Worm (Caenorhabditis elegans): ENCODE data around the gene zip-10.

zip-10 gene

DNA sequence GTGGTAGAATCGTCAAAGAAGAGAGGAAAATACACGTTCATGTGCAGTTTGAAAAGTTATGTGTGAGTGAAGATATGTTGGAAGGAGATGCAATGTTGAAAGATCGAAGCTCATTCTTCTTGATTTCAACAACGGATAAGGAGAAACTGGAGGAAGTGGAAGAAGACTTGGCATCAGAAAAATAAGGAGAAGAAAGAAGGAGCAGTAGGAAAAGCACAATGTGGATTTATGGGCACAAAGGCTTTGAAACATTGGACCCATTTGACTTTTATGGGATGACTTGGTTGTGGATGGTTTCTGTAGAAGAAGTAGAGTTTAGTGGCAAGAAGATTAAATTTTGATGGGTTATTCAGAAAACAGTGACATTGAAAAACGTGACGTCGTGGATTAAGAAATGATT lies 30.5 kb downstream of the zip-10 start:
- no peak for TF ChIP-seq unc-62 (GFP tag; optimal IDR thresholded peaks at IDR 0.05)

DNA sequence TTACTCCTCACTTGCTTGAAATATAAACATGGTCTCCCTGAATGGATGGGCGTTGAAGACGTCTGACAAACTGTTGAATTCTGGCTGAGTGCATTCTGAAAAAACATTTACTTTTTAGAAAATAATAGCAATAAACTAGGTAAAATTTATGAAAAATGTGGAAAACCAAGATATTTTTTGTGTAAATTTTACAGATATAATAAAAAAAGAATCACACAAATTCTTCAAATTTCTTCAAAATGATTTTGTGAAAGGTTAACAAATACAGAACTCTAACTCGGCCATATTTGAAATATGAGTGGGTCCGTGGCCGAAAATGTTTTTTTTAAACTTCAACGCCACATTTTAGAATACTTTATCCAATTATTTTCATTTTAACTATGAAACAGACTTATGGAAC lies 32.4 kb downstream of the zip-10 start, which contains the start of gene glb-15:
glb-15 (minus strand) TSS at position 101 of the 400 bp plus-strand sequence.
- TF ChIP-seq unc-62 (GFP tag; optimal IDR thresholded peaks at IDR 0.05) = no peak

DNA sequence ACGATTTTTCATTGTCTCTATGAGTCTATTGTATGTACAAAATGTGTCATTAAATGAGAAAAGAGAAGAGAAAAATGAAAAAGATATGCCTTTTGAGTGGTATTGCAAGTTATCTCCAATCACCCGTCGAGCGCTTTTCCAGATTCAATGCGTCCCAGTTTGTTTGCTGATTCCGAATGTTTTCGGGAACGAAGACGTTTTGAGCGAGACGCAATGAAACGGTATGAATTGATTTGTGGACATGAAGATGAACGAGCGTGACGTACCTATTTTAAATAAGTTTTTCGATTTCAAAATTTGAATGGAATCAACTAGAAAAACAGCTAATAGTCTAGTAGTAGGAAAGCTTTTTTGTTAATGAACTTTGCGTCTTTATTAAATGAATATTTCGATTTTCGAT lies 33.7 kb downstream of the zip-10 start:
- TF ChIP-seq unc-62 (GFP tag; optimal IDR thresholded peaks at IDR 0.05) = no peak

DNA sequence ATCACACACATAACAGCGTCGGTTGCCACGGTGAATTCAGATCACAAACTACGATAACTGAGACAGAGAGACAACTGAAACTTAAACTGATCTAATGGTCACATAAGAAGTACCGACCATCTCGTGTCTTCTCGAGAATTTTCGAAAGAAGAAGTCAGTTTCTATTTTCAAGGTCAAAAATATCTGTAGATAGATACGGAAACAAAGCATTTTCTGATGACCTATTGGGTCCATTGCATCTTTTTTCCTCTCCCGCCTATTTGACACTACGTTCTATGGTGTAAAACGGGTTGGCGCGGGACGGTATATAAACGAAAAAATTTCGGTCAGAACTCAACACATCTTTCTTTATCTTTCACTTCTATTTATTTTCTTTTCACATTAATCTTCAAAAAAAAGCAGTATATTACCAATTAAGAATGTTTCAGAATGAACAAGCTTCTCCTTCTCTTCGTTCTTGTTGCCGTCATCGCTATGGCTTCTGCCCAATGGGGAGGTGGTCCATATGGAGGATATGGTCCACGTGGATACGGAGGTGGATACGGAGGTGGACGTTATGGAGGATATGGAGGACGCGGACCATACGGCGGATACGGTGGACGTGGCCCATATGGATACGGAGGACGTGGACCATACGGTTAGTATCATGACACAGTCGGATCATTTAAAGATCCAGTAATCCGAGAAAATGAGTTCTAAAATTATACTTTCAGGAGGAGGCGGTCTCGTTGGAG lies 34.4 kb downstream of the zip-10 start, which contains the start of gene nlp-24:
nlp-24 (plus strand) TSS at position 429 of the 734 bp plus-strand sequence.
- TF ChIP-seq unc-62 (GFP tag; optimal IDR thresholded peaks at IDR 0.05) = peak; percentile 11

DNA sequence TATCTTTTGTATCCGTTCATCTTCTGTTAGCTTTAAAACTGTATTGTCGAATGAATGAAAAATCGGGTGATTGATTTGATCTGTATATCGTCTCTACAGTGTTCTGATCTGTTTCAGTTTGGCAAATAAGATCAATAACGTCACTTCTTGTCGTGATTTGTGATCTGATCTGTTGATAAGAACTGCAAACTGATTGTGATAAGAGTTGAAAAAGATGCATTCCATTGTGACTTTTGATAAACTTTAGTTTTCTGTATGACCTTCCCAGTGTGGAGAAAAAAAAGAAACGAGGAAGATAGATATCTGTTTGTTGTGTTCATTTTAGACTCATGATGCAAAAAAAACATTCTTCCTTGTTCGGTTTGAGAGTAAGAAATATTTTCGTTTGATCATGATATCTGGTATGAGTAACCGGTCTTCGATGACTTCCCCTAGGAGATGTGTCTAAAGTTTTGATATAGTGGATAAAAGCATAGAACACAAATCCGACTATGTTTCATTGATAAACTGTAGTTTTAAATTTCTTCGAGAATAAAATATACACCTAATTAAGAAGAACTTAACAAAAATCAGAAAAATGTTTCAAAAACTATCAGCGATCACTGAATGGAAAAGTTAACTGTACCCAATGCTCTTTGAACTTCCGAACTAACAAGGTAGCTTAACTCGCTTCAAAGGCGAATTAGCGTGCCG lies 35.6 kb downstream of the zip-10 start:
- no peak for TF ChIP-seq unc-62 (GFP tag; optimal IDR thresholded peaks at IDR 0.05)

DNA sequence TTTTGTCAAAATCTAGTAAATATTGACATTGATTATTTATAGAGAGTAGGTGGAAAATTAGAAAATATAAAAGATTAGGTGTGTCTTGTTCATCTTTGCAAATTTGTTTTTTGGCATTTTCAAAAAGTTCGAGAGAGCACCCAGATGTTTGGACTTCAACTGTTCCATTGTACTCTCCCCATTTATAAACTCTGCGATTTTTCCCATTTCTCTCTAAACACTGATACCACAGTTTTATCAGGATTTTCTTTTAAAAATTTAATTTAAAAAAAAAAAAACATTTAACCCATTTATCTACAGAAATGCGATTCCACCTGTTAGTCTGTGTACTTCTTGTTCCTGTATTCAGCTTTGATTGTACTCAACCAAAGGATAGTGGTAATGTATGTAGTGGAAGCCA lies 37.6 kb downstream of the zip-10 start, which contains the start of gene tag-290:
tag-290 (plus strand) TSS at position 301 of the 400 bp plus-strand sequence.
- no peak for TF ChIP-seq unc-62 (GFP tag; optimal IDR thresholded peaks at IDR 0.05)

DNA sequence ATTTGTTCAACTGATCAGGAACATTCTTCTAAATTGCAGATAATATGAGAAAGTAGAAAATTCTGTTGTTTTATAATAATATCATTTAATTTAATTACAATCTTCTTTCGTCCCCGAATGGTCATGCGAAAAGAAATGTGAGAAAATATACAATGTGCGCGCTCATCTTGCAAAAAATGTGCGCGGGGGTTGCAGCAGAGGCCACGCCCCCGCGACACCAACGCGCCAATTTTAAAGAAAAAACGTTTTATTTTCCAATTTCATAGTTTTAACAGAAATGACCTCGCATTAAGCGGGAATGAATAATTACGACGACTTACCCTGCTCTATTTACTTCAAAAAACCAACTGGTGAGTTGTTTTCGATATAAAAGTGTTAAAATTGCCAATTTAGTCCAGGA lies 40.1 kb downstream of the zip-10 start, which contains the start of gene sas-5:
sas-5 (plus strand) TSS at position 257 of the 400 bp plus-strand sequence.
- TF ChIP-seq unc-62 (GFP tag; optimal IDR thresholded peaks at IDR 0.05) = no peak

DNA sequence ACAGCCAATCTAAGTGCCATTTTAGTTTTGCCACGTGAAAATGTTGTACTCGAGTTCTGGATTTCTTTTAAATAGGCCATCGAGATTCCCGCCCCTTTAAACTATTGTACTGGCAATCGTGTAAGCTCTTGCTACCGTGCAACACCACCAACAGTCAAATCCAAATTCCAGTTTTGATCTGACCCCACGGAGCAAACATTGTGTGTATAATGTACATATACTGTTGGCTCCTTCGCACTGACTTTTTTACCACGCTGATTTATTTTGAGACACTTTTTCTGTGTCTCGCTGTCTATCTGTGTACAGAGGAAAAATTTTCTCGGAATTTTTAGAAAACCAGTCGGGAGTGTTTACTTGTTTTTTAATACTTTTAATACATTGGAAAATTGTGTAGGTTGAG lies 40.5 kb downstream of the zip-10 start, which contains the start of gene piit-1:
piit-1 (minus strand) TSS at position 101 of the 400 bp plus-strand sequence.
- TF ChIP-seq unc-62 (GFP tag; optimal IDR thresholded peaks at IDR 0.05) = no peak

DNA sequence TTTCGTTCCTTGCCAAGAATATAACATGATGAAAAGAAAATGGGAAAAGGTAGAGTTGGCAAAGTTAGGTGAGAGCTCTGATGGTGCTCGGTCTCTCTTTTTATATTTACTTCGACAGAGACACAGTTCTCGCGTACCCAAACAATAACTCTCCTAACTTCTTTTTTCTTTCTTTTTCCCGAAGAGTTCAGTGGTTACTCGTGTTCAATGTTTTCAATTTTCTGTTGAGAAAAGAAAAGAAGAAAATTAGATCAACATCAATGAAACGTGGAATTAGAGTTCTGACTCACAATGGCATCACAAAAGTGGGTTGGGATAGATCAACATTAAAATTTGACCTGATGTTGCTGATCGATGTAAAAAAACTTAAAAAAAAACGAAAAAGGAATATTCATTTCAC lies 44.1 kb downstream of the zip-10 start, which contains the start of gene idpp-16:
idpp-16 (minus strand) TSS at position 101 of the 400 bp plus-strand sequence.
- TF ChIP-seq unc-62 (GFP tag; optimal IDR thresholded peaks at IDR 0.05) = no peak

DNA sequence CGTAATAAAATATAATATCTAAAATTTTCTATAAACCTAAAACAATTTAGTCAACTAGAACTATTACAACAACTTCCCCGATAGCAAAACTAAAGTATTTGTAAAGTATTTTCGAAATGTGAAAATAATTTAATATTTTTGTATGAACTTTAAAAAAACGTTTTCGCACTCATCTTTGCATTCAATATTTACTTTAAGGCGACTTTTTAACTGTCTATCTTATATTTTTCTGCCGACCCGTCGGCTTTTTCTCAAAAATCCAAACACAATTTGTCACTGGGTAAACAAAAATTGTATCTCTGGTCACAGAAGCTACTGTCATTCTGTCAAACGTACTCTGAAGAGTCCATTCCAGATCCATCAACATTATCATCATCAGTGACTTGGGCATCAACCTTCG lies 45.3 kb downstream of the zip-10 start:
- TF ChIP-seq unc-62 (GFP tag; optimal IDR thresholded peaks at IDR 0.05) = no peak

DNA sequence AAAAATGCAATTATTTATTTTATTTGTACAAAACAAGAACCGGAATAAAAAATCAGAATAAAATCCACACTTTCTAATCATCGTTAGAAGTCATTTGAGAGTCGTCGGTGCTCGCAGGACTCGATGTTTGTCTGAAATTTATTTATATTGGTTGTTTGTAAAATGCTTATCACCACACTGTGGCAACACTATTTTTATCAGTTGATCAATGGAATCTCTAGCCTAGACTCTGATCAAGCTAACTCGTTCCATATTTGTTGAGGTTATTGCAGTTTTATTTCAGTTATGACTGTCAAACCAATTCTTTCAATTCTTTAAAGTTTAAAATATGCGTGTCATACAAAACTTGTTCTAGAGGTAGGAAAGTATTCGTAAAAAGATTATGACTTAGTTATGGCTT lies 46.1 kb downstream of the zip-10 start, which contains the start of gene dhs-20:
dhs-20 (minus strand) TSS at position 80 of the 400 bp plus-strand sequence.
- TF ChIP-seq unc-62 (GFP tag; optimal IDR thresholded peaks at IDR 0.05) = no peak

DNA sequence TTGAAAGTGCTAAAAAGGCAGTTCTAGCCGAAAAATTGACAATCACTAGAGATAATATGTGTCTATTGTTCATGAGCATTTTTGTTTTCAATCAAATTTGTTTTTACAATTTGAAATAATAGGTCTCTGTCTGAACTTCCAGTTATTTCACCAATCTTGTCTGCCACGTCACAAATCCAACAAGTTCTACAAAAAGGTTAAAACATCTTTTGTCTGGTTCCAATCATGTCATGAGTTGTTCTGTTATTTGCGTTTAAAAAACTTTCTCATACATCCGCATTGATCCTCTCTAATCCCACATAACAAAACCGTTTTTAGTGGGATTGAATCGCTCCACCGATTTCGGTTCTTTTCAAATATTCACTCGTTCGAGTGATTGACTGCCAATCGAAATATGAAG lies 49.8 kb downstream of the zip-10 start, which contains the start of gene F35B12.9:
F35B12.9 (plus strand) TSS at position 372 of the 400 bp plus-strand sequence.
- TF ChIP-seq unc-62 (GFP tag; optimal IDR thresholded peaks at IDR 0.05) = no peak
